Worm (Caenorhabditis elegans) whole organism, L2 larva: ENCODE measurements around the gene F32A5.4.

Source experiments
- F13H6.1 ChIP-seq: sonication (generic microtip); optimal IDR thresholded peaks from 2 replicates; lab custom pipeline; 2016; ENCODE audit warnings: missing genetic modification characterization, missing compliant biosample characterization
- aly-2 ChIP-seq: fragments of 150-350 bp; optimal IDR thresholded peaks from 2 replicates; lab custom pipeline; 2014; ENCODE audit warnings: missing biosample characterization, missing genetic modification characterization
- ama-1 ChIP-seq: fragments of 150-350 bp; optimal IDR thresholded peaks from 2 replicates; lab custom pipeline; 2018; ENCODE audit warnings: inconsistent platforms
- ceh-82 ChIP-seq: fragments of 150-350 bp; optimal IDR thresholded peaks from 2 replicates; lab custom pipeline; 2014; ENCODE audit warnings: missing biosample characterization, missing genetic modification characterization
- fos-1 ChIP-seq: fragments of 150-350 bp; optimal IDR thresholded peaks from 2 replicates; lab custom pipeline; 2014; ENCODE audit warnings: missing biosample characterization, missing genetic modification characterization
- lin-13 ChIP-seq: fragments of 150-350 bp; optimal IDR thresholded peaks from 2 replicates; lab custom pipeline; 2014; ENCODE audit warnings: missing biosample characterization, missing genetic modification reagents, missing genetic modification characterization
- nhr-11 ChIP-seq: fragments of 150-350 bp; optimal IDR thresholded peaks from 2 replicates; lab custom pipeline; 2014; ENCODE audit warnings: missing biosample characterization, missing genetic modification characterization
- nhr-237 ChIP-seq: fragments of 150-350 bp; optimal IDR thresholded peaks from 2 replicates; lab custom pipeline; 2014; ENCODE audit warnings: missing biosample characterization, missing genetic modification characterization
- nhr-6 ChIP-seq: fragments of 150-350 bp; optimal IDR thresholded peaks from 2 replicates; lab custom pipeline; 2014; ENCODE audit warnings: missing biosample characterization, missing genetic modification characterization
- skn-1 ChIP-seq: sonication (generic microtip); optimal IDR thresholded peaks from 2 replicates; lab custom pipeline; 2017; ENCODE audit warnings: missing biosample characterization, missing genetic modification characterization
- sma-9 ChIP-seq, 2 experiments: fragments of 150-350 bp in 1 of 2; sonication (generic microtip) in 1 of 2; optimal IDR thresholded peaks; 2 replicates each; lab custom pipeline; 2014 to 2016; ENCODE audit warnings: missing genetic modification characterization in 2 of 2, mild to moderate bottlenecking in 1 of 2, missing biosample characterization in 1 of 2, missing compliant biosample characterization in 1 of 2, missing genetic modification reagents in 1 of 2, moderate library complexity in 1 of 2
- unc-39 ChIP-seq: fragments of 150-350 bp; optimal IDR thresholded peaks from 2 replicates; lab custom pipeline; 2014; ENCODE audit warnings: missing biosample characterization, missing genetic modification characterization
- unc-62 ChIP-seq: fragments of 150-350 bp; optimal IDR thresholded peaks from 2 replicates; lab custom pipeline; 2014; ENCODE audit warnings: missing biosample characterization, missing genetic modification reagents, missing genetic modification characterization
- zag-1 ChIP-seq: fragments of 150-350 bp; optimal IDR thresholded peaks from 2 replicates; lab custom pipeline; 2014; ENCODE audit warnings: missing biosample characterization, missing genetic modification characterization

DNA sequence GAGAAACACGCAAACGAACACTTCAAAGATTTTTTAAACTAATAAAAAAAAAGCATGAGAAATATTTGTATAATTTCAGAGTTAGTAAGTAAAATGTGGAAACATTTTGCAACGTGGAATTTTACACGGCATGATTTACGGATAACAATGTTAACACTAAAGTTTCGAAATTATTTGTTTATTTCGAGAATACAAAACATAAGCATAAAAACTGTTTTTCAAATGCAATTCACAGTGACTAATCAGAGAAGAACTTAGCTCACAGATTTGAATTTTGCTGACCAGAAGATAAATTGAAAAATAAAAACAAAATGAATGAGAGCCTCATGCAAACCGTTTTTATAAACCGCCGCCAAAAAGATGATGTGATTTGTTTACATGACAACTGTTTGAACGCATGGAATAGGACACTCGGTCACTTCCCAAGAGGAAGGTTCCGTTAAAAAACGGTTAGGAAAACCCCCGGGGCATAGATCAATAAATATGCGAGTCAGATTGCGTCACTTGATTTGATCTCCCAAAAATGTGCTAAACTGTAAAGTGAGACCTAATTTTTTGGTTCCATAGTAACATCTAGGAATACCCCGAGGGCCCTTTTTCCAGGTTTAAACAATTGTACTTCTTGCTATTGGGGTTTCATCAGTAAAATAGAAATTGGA, 3.0 kb upstream of the F32A5.4 start, which contains the start of gene clh-3:
- TF ChIP-seq sma-9 (GFP tag; optimal IDR thresholded peaks at IDR 0.05; lab: Kevin White, UChicago) (no peak), sma-9 (tag; optimal IDR thresholded peaks at IDR 0.05; lab: Kevin White, UChicago) (no peak), ama-1 (lab: Kevin White, UChicago) (no peak), skn-1 (no peak), nhr-237 (tag; lab: Kevin White, UChicago) (no peak), unc-62 (GFP tag; lab: Kevin White, UChicago) (no peak), nhr-6 (no peak), fos-1 (tag; lab: Kevin White, UChicago) (no peak), lin-13 (no peak), nhr-11 (tag; lab: Kevin White, UChicago) (no peak), aly-2 (tag; lab: Kevin White, UChicago) (no peak), zag-1 (tag; lab: Kevin White, UChicago) (no peak), F13H6.1 (tag; lab: Kevin White, UChicago) (no peak), unc-39 (tag; lab: Kevin White, UChicago) (no peak), ceh-82 (no peak)
